Fruit fly (Drosophila melanogaster) ovary, adult (tissue): ENCODE results near the gene ICA69.

ENCODE experiments used
- CG17801 ChIP-seq: fragments of 200-800 bp; optimal IDR thresholded peaks from 2 replicates; lab custom pipeline; 2019; ENCODE audit warnings: missing biosample characterization, mild to moderate bottlenecking, missing genetic modification characterization, moderate library complexity; ENCODE audit not compliant: partially characterized antibody

ICA69 gene

DNA sequence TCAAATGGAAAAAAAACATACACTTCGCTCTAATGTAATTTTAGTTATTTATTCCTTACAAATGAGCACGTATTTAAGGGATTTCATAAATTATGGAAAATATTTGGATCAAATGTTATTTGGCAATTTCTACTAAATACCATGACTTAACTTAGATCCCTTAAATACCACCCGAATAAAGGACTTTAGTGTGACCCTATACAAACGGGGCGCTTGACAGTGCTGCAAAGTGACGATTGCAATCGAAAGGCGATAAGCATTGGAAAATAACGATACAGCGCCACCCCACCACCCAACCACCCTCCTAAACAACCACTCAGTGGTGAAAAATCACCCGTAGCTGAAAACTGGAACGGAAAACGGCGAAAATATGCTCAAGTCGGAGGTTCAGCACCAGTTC, at the start of gene ICA69:
Gene ICA69 (plus strand): TSS at position 20 of the 400 bp plus-strand sequence.
- TF ChIP-seq CG17801 (GFP tag; lab: Kevin White, UChicago) = no peak

DNA sequence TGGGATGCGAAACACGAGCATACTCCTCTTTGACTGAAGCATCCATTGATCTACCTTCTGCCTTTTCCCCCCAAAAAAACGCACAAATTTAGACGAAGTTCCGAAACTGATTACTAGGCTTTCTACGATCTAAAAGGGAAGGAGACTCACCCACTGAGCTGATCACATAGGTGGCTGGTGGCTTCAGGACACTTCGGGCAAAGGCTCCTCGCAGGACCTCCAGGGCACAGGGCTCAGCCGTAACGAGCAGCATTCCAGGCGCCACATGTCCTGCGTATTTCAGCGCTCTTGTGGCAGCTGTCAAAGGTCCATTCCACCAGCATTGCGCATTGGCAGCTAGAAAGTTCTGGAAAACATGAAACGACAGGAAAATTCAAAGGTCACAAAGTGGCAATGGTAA, 42.4 kb upstream of the ICA69 start, which contains the start of gene CG33285:
Gene CG33285 (minus strand): TSS at position 101 of the 400 bp plus-strand sequence.
- TF ChIP-seq CG17801 (GFP tag; lab: Kevin White, UChicago) = no peak

dm6 chr3L:21090245-21090644, 41.0 kb upstream of the ICA69 start:
- TF ChIP-seq CG17801 (GFP tag; lab: Kevin White, UChicago) = no peak

- TF ChIP-seq CG17801 (GFP tag; lab: Kevin White, UChicago) = peak; percentile 85
Observed at dm6 chr3L:21097386-21097785, 33.9 kb upstream of the ICA69 start.

dm6 chr3L:21098602-21099001, 32.6 kb upstream of the ICA69 start:
- TF ChIP-seq CG17801 (GFP tag; lab: Kevin White, UChicago) = no peak

DNA sequence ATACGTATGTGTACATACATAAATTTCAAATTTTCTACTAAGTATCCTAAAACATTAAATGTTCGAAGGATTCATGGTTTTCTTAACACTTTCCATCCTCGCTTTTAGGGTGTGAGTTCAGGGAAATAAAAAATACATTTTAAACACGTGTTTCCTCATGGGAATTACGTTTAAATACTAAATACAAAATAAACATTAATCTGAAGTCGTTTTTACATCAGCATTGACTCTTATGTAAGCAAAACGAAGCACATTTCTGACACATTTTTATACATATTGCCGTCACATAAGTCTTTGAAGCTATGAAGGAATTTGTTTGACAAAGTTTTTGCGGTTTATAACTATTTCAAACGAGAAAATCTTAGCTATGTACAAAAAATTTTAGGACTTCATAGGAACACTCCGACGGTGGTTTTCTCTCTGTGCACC, 32.2 kb upstream of the ICA69 start:
- no peak for TF ChIP-seq CG17801 (GFP tag; lab: Kevin White, UChicago)

dm6 chr3L:21099908-21100307, 31.3 kb upstream of the ICA69 start:
- no peak for TF ChIP-seq CG17801 (GFP tag; lab: Kevin White, UChicago)

dm6 chr3L:21100429-21100828, 30.8 kb upstream of the ICA69 start:
- no peak for TF ChIP-seq CG17801 (GFP tag; lab: Kevin White, UChicago)

DNA sequence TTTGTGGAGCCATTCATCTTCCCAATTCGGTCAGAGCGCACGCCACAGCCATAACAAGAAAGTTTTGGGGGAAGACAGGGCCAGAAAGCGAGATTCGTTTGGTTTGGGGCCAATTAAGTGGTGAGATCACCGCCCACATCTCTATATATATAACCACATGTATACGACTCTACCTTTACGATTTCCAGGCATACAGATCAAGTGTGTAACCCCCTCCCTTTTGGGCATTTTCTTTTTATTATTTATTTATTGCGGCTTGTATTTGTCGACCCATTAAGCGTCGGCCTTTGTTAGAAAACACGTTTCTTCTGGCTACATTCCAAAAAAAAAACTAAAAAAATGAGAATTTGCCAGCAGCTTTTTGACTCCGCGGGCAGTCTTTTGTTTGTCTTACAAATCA, 29.9 kb upstream of the ICA69 start:
- no peak for TF ChIP-seq CG17801 (GFP tag; lab: Kevin White, UChicago)

dm6 chr3L:21104338-21105018, 26.8 kb upstream of the ICA69 start:
- no peak for TF ChIP-seq CG17801 (GFP tag; lab: Kevin White, UChicago)

dm6 chr3L:21106883-21107282, 24.4 kb upstream of the ICA69 start:
- no peak for TF ChIP-seq CG17801 (GFP tag; lab: Kevin White, UChicago)

DNA sequence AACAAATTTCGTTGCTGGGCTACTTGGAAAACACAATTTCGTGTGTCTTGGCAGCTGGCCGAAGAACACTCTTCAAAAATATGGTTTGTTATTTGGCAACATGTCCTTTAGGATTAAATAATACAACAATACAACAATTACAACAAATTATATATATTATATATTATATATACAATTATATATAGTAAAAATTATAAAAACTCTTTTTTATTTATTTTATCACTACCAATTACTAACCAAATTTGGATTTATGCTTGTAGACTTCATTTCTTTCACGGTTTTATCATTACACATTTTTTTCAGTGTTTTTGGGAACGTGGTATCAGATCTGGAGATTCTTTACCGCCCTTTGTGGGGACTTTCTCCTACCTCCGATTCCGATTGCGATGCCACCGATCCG, 22.8 kb upstream of the ICA69 start:
- TF ChIP-seq CG17801 (GFP tag; lab: Kevin White, UChicago) = no peak

DNA sequence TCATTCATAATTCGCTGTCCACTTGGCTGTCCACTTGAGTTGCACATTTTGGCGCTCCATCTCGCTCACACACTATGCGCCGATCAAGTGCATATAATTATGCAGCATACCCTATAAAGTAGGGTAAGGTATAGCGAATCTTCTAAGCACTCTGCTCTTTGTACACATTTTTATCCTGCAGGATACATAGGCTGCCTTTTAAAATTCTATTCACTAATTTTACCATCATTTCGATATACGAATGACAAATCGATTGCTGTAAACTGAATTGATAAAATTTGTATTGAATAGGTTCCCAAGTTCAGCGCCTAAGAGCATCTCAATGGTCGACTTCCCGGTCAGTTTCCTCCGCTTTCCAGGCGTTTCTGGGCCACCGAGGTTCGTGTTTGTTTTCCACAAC, 18.2 kb upstream of the ICA69 start:
- TF ChIP-seq CG17801 (GFP tag; lab: Kevin White, UChicago) = no peak

DNA sequence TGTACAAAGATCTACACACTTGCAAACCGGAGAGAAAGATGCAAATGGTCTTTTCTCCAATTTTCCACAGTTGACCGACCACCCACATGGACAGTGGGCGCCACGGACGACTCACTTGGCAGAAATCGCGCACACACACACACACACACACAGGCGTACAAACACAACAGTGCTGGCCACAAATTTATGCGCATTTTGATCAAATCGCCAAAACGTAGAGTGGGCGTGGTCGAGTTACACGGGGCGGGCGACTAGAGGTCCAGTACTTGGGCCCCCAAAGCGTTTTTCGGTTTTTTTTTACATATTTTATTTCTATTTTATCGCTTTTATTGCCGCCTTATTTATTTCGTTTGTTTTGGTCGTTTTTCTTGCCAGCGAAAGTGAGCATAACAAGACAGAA, 12.6 kb upstream of the ICA69 start:
- no peak for TF ChIP-seq CG17801 (GFP tag; lab: Kevin White, UChicago)

- no peak for TF ChIP-seq CG17801 (GFP tag; lab: Kevin White, UChicago)
Observed at dm6 chr3L:21121353-21121752, 9.9 kb upstream of the ICA69 start, which contains the start of gene CG43938. CG43938 (plus strand) TSS chr3L:21121653.

dm6 chr3L:21122522-21122923, 8.7 kb upstream of the ICA69 start:
- TF ChIP-seq CG17801 (GFP tag; lab: Kevin White, UChicago) = no peak
